Worm (Caenorhabditis elegans): Measurements from ENCODE around the gene B0554.5.

ce11 chrV:403028-403427 lies 21.2 kb upstream of the B0554.5 start, which contains the start of gene srh-62:
- TF ChIP-seq dao-5 (tag; optimal IDR thresholded peaks at IDR 0.05) (no peak), him-1 (tag; optimal IDR thresholded peaks at IDR 0.05) (no peak)

All from whole organism, L4/young adult.